Worm (Caenorhabditis elegans) whole organism, L1 larva: ENCODE data around the gene T27A10.2.

ENCODE experiments used
- C16A3.4 ChIP-seq: fragments of 150-350 bp; optimal IDR thresholded peaks from 2 replicates; lab custom pipeline; 2014; ENCODE audit warnings: missing biosample characterization, missing genetic modification characterization
- ama-1 ChIP-seq: fragments of 150-350 bp; optimal IDR thresholded peaks from 2 replicates; lab custom pipeline; 2014
- elt-2 ChIP-seq: sonication (generic microtip); optimal IDR thresholded peaks from 2 replicates; lab custom pipeline; 2016; ENCODE audit warnings: missing genetic modification characterization, mild to moderate bottlenecking, inconsistent platforms, missing compliant biosample characterization, missing genetic modification reagents
- lin-39 ChIP-seq: fragments of 150-350 bp; optimal IDR thresholded peaks from 2 replicates; lab custom pipeline; 2014; ENCODE audit warnings: missing biosample characterization, missing genetic modification reagents, missing genetic modification characterization

DNA sequence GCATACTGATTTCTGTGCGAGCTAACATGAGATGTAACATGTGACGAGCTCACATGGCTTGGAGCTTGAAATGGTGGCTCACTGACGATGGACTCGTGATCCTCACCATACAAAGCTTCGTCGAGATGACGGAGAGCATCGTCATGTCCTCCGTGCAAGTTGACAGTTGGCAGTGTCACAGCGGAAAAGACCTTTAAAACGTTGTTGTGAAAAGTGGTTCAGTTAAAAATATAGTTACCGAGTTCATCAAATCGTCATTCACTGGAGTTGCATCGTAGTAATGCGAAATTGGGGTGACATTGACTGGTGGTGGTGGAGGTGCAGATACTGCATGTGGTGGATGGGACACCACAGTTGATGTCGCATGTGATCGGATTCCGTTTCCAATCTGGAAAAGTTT, 24.7 kb downstream of the T27A10.2 start:
- no peak for TF ChIP-seq C16A3.4 (tag; lab: Kevin White, UChicago)
- no peak for TF ChIP-seq lin-39
- no peak for TF ChIP-seq ama-1 (lab: Kevin White, UChicago)
- TF ChIP-seq elt-2 (tag; lab: Kevin White, UChicago) = no peak
